Worm (Caenorhabditis elegans) whole organism, L4 larva: ENCODE data around the gene nhx-2.

ENCODE experiments used
- D1046.2 ChIP-seq: fragments of 200-800 bp; sonication (Bioruptor generic); IDR thresholded peaks from 2 replicates; pipeline ENCODE4 v1.3.6; 2022; ENCODE audit warnings: missing genetic modification characterization, missing compliant biosample characterization
- F10B5.3 ChIP-seq: sonication (generic microtip); optimal IDR thresholded peaks from 2 replicates; lab custom pipeline; 2016; ENCODE audit warnings: mild to moderate bottlenecking, missing genetic modification characterization, missing compliant biosample characterization
- F49E8.2 ChIP-seq: sonication (generic microtip); optimal IDR thresholded peaks from 2 replicates; lab custom pipeline; 2016; ENCODE audit warnings: missing compliant biosample characterization, mild to moderate bottlenecking, missing genetic modification characterization, borderline replicate concordance
- T20F7.1 ChIP-seq: fragments of 200-800 bp; sonication (Bioruptor generic); optimal IDR thresholded peaks from 2 replicates; lab custom pipeline; 2018; ENCODE audit warnings: mild to moderate bottlenecking, missing genetic modification characterization, missing compliant biosample characterization
- Y105C5A.15 ChIP-seq: fragments of 200-800 bp; sonication (Bioruptor generic); IDR thresholded peaks from 2 replicates; pipeline ENCODE4 v1.3.6; 2022; ENCODE audit warnings: missing genetic modification characterization, missing compliant biosample characterization
- Y48G9A.11 ChIP-seq: fragments of 200-800 bp; sonication (Bioruptor generic); IDR thresholded peaks from 2 replicates; pipeline ENCODE4 v1.3.6; 2022; ENCODE audit warnings: missing genetic modification reagents, missing genetic modification characterization, missing compliant biosample characterization
- Y5F2A.4 ChIP-seq: fragments of 200-800 bp; sonication (Bioruptor generic); optimal IDR thresholded peaks from 2 replicates; lab custom pipeline; 2018; ENCODE audit warnings: mild to moderate bottlenecking, missing genetic modification characterization, missing compliant biosample characterization
- ZK337.2 ChIP-seq: fragments of 200-800 bp; sonication (Bioruptor generic); IDR thresholded peaks from 2 replicates; pipeline ENCODE4 v1.3.6; 2022; ENCODE audit warnings: missing genetic modification reagents, missing genetic modification characterization, missing compliant biosample characterization
- ZK546.5 ChIP-seq, 2 experiments: sonication (generic microtip); optimal IDR thresholded peaks; 2 replicates each; lab custom pipeline; 2017; ENCODE audit warnings: missing biosample characterization in 2 of 2, missing genetic modification characterization in 2 of 2
- ama-1 ChIP-seq: fragments of 150-350 bp; optimal IDR thresholded peaks from 2 replicates; lab custom pipeline; 2014; ENCODE audit warnings: inconsistent platforms, mixed read lengths
- ceh-32 ChIP-seq: sonication (generic microtip); optimal IDR thresholded peaks from 2 replicates; lab custom pipeline; 2016; ENCODE audit warnings: mild to moderate bottlenecking, missing genetic modification characterization, missing compliant biosample characterization; ENCODE audit not compliant: poor library complexity
- cey-2 ChIP-seq: sonication (generic microtip); optimal IDR thresholded peaks from 3 replicates; lab custom pipeline; 2017; ENCODE audit warnings: missing genetic modification characterization, mild to moderate bottlenecking, missing compliant biosample characterization, antibody characterized with exemption, borderline replicate concordance; ENCODE audit not compliant: insufficient read depth
- ctbp-1 ChIP-seq: fragments of 200-800 bp; sonication (Bioruptor generic); IDR thresholded peaks from 2 replicates; pipeline ENCODE4 v1.3.6; 2022; ENCODE audit warnings: missing genetic modification reagents, missing genetic modification characterization, missing compliant biosample characterization
- dmd-6 ChIP-seq: fragments of 200-800 bp; sonication (Bioruptor generic); IDR thresholded peaks from 2 replicates; pipeline ENCODE4 v1.3.6; 2022; ENCODE audit warnings: missing genetic modification reagents, missing genetic modification characterization, missing compliant biosample characterization
- dmd-9 ChIP-seq: fragments of 200-800 bp; sonication (Bioruptor generic); IDR thresholded peaks from 2 replicates; pipeline ENCODE4 v1.3.6; 2022; ENCODE audit warnings: missing genetic modification reagents, missing genetic modification characterization, missing compliant biosample characterization
- dpl-1 ChIP-seq: fragments of 150-350 bp; optimal IDR thresholded peaks from 2 replicates; lab custom pipeline; 2014; ENCODE audit warnings: missing biosample characterization, missing genetic modification reagents, missing genetic modification characterization
- duxl-1 ChIP-seq: sonication (generic microtip); optimal IDR thresholded peaks from 2 replicates; lab custom pipeline; 2016; ENCODE audit warnings: mild to moderate bottlenecking, missing genetic modification characterization, moderate library complexity, missing compliant biosample characterization; ENCODE audit not compliant: poor library complexity
- hlh-11 ChIP-seq: fragments of 200-800 bp; sonication (Bioruptor generic); optimal IDR thresholded peaks from 2 replicates; lab custom pipeline; 2018; ENCODE audit warnings: mild to moderate bottlenecking, missing genetic modification characterization, missing compliant biosample characterization
- hmg-1.1 ChIP-seq: fragments of 200-800 bp; sonication (Bioruptor generic); IDR thresholded peaks from 2 replicates; pipeline ENCODE4 v1.3.6; 2022; ENCODE audit warnings: missing genetic modification reagents, missing genetic modification characterization, missing compliant biosample characterization
- lin-13 ChIP-seq: fragments of 150-350 bp; optimal IDR thresholded peaks from 2 replicates; lab custom pipeline; 2014; ENCODE audit warnings: missing biosample characterization, missing genetic modification reagents, missing genetic modification characterization
- lin-29 ChIP-seq: fragments of 200-800 bp; sonication (Bioruptor generic); IDR thresholded peaks from 2 replicates; pipeline ENCODE4 v1.3.6; 2022; ENCODE audit warnings: missing genetic modification reagents, missing genetic modification characterization, missing compliant biosample characterization
- lir-3 ChIP-seq: sonication (generic microtip); optimal IDR thresholded peaks from 2 replicates; lab custom pipeline; 2016; ENCODE audit warnings: mild to moderate bottlenecking, missing genetic modification characterization, missing compliant biosample characterization
- madf-5 ChIP-seq, 2 experiments: fragments of 200-800 bp; sonication (Bioruptor generic); IDR thresholded peaks; 2 replicates each; pipeline ENCODE4 v1.3.6; 2022; ENCODE audit warnings: missing compliant biosample characterization in 2 of 2, missing genetic modification characterization in 2 of 2
- madf-9 ChIP-seq: fragments of 200-800 bp; sonication (Bioruptor generic); conservative IDR thresholded peaks from 2 replicates; pipeline ENCODE4 v1.3.6; 2022; ENCODE audit warnings: missing genetic modification reagents, missing genetic modification characterization, missing compliant biosample characterization
- mdl-1 ChIP-seq, 2 experiments: fragments of 150-350 bp in 1 of 2; sonication (generic microtip) in 1 of 2; optimal IDR thresholded peaks; 2 replicates each; lab custom pipeline; 2014 to 2017; ENCODE audit warnings: missing biosample characterization in 2 of 2, missing genetic modification characterization in 2 of 2
- mes-2 ChIP-seq: sonication (generic microtip); optimal IDR thresholded peaks from 2 replicates; lab custom pipeline; 2016; ENCODE audit warnings: missing genotype, mild to moderate bottlenecking, missing genetic modification characterization, missing compliant biosample characterization; ENCODE audit not compliant: poor library complexity, severe bottlenecking
- mxl-2 ChIP-seq: fragments of 200-800 bp; sonication (Bioruptor generic); conservative IDR thresholded peaks from 2 replicates; pipeline ENCODE4 v1.3.6; 2022; ENCODE audit warnings: missing genetic modification reagents, missing genetic modification characterization, missing compliant biosample characterization
- nhr-111 ChIP-seq: fragments of 200-800 bp; sonication (Bioruptor generic); optimal IDR thresholded peaks from 2 replicates; lab custom pipeline; 2018; ENCODE audit warnings: mild to moderate bottlenecking, missing genetic modification characterization, missing compliant biosample characterization
- nhr-25 ChIP-seq: sonication (generic microtip); optimal IDR thresholded peaks from 2 replicates; lab custom pipeline; 2017; ENCODE audit warnings: missing genetic modification characterization, mild to moderate bottlenecking, missing compliant biosample characterization, antibody characterized with exemption, moderate library complexity, borderline replicate concordance; ENCODE audit not compliant: insufficient read depth
- nhr-28 ChIP-seq: fragments of 150-350 bp; optimal IDR thresholded peaks from 2 replicates; lab custom pipeline; 2014; ENCODE audit warnings: missing biosample characterization, missing genetic modification characterization
- nhr-6 ChIP-seq: fragments of 150-350 bp; optimal IDR thresholded peaks from 2 replicates; lab custom pipeline; 2014; ENCODE audit warnings: missing biosample characterization, missing genetic modification characterization
- nhr-76 ChIP-seq: fragments of 150-350 bp; optimal IDR thresholded peaks from 2 replicates; lab custom pipeline; 2014; ENCODE audit warnings: missing biosample characterization, missing genetic modification characterization
- nhr-77 ChIP-seq: fragments of 150-350 bp; optimal IDR thresholded peaks from 2 replicates; lab custom pipeline; 2014; ENCODE audit warnings: missing biosample characterization, missing genetic modification characterization
- pqm-1 ChIP-seq: sonication (generic microtip); optimal IDR thresholded peaks from 2 replicates; lab custom pipeline; 2017; ENCODE audit warnings: missing biosample characterization, missing genetic modification characterization
- rbr-2 ChIP-seq: sonication (generic microtip); optimal IDR thresholded peaks from 2 replicates; lab custom pipeline; 2016; ENCODE audit warnings: missing genotype, missing genetic modification characterization, missing compliant biosample characterization
- spr-1 ChIP-seq: sonication (generic microtip); optimal IDR thresholded peaks from 2 replicates; lab custom pipeline; 2016; ENCODE audit warnings: mild to moderate bottlenecking, missing genetic modification characterization, missing compliant biosample characterization
- tra-1 ChIP-seq: fragments of 200-800 bp; sonication (Bioruptor generic); IDR thresholded peaks from 2 replicates; pipeline ENCODE4 v1.3.6; 2022; ENCODE audit warnings: missing genetic modification reagents, missing genetic modification characterization, missing compliant biosample characterization
- unc-130 ChIP-seq: sonication (generic microtip); optimal IDR thresholded peaks from 2 replicates; lab custom pipeline; 2016; ENCODE audit warnings: missing genetic modification reagents, missing genetic modification characterization, missing compliant biosample characterization
- unc-62 ChIP-seq, 3 experiments: fragments of 150-350 bp in 1 of 3; sonication (generic microtip); optimal IDR thresholded peaks in 2 of 3; peaks in 1 of 3; 1 replicate in 1 of 3; 2 replicates in 2 of 3; lab custom pipeline; 2014 to 2017; ENCODE audit warnings: missing biosample characterization in 3 of 3, missing genetic modification characterization in 3 of 3, missing genetic modification reagents in 3 of 3, missing genotype in 1 of 3
- zfp-2 ChIP-seq: sonication (generic microtip); optimal IDR thresholded peaks from 2 replicates; lab custom pipeline; 2016; ENCODE audit warnings: mild to moderate bottlenecking, missing genetic modification characterization, missing compliant biosample characterization
- zip-11 ChIP-seq: fragments of 200-800 bp; sonication (Bioruptor generic); IDR thresholded peaks from 2 replicates; pipeline ENCODE4 v1.3.6; 2022; ENCODE audit warnings: missing genetic modification characterization, missing compliant biosample characterization
- zip-2 ChIP-seq: fragments of 150-350 bp; optimal IDR thresholded peaks from 2 replicates; lab custom pipeline; 2014; ENCODE audit warnings: missing biosample characterization, missing genetic modification characterization
- ztf-11 ChIP-seq: fragments of 150-350 bp; optimal IDR thresholded peaks from 2 replicates; lab custom pipeline; 2014; ENCODE audit warnings: missing biosample characterization, missing genetic modification characterization

nhx-2 gene

ce11 chrII:7708540-7708939, 14.8 kb upstream of the nhx-2 start, which contains the start of gene B0495.9 (continued):
- TF ChIP-seq zfp-2 (tag; lab: Kevin White, UChicago) (no peak), mxl-2 (GFP tag; lab: Robert Waterston, UW) (no peak), dpl-1 (peak; percentile 43), F49E8.2 (tag; lab: Kevin White, UChicago) (no peak), ctbp-1 (GFP tag; lab: Robert Waterston, UW) (peak; percentile 51; the same call in 1 of the 2 replicates), nhr-76 (tag; lab: Kevin White, UChicago) (no peak), mes-2 (tag; lab: Kevin White, UChicago) (peak; percentile 92), unc-62 (GFP tag; optimal IDR thresholded peaks at IDR 0.05 in 1 of 2; lab: Kevin White, UChicago) (peak in 1 of 2 experiments; percentile 21), unc-62 (tag; optimal IDR thresholded peaks at IDR 0.05; lab: Kevin White, UChicago) (no peak), dmd-9 (GFP tag; lab: Robert Waterston, UW) (0 out of 2 replicates have a peak, but pooled peaks have one; percentile 17), F10B5.3 (tag; lab: Kevin White, UChicago) (no peak), dmd-6 (GFP tag; lab: Robert Waterston, UW) (peak; percentile 33; the same call in 1 of the 2 replicates), hlh-11 (tag; lab: Kevin White, UChicago) (peak; percentile 43), ZK546.5 (tag; optimal IDR thresholded peaks at IDR 0.05; lab: Kevin White, UChicago) (no peak), unc-130 (GFP tag; lab: Kevin White, UChicago) (peak; percentile 65), lin-13 (no peak), zip-2 (no peak), ama-1 (no peak), tra-1 (GFP tag; lab: Robert Waterston, UW) (0 out of 2 replicates have a peak, but pooled peaks have one; percentile 19), nhr-28 (tag; lab: Kevin White, UChicago) (peak; percentile 28), T20F7.1 (GFP tag; lab: Kevin White, UChicago) (no peak), rbr-2 (tag; lab: Kevin White, UChicago) (peak; percentile 37), madf-5 (GFP tag; IDR thresholded peaks at IDR 0.05; lab: Robert Waterston, UW) (no peak), ztf-11 (tag; lab: Kevin White, UChicago) (no peak), mdl-1 (tag; optimal IDR thresholded peaks at IDR 0.05; lab: Kevin White, UChicago) (no peak), hmg-1.1 (GFP tag; lab: Robert Waterston, UW) (peak; percentile 61; the same call in 1 of the 2 replicates), Y5F2A.4 (no peak), ceh-32 (tag; lab: Kevin White, UChicago) (no peak), nhr-25 (no peak), zip-11 (GFP tag; lab: Robert Waterston, UW) (no peak), nhr-6 (tag; lab: Kevin White, UChicago) (peak; percentile 21), spr-1 (tag; lab: Kevin White, UChicago) (peak; percentile 48), Y105C5A.15 (GFP tag; lab: Robert Waterston, UW) (no peak), lin-29 (no peak), duxl-1 (tag; lab: Kevin White, UChicago) (no peak), nhr-77 (no peak), lir-3 (tag; lab: Kevin White, UChicago) (no peak), Y48G9A.11 (GFP tag; lab: Robert Waterston, UW) (no peak)

ce11 chrII:7707383-7707782, 13.6 kb upstream of the nhx-2 start, which contains the start of gene luc-7L:
luc-7L (minus strand) TSS chrII:7707483.
- TF ChIP-seq zip-2 = no peak
- no peak for TF ChIP-seq nhr-25
- TF ChIP-seq nhr-77 = no peak
- no peak for TF ChIP-seq nhr-28 (tag; lab: Kevin White, UChicago)
- TF ChIP-seq ZK337.2 (GFP tag; lab: Robert Waterston, UW) = no peak
- TF ChIP-seq nhr-111 (GFP tag; lab: Kevin White, UChicago) = no peak
- no peak for TF ChIP-seq pqm-1 (tag; lab: Kevin White, UChicago)
- no peak for TF ChIP-seq madf-9 (GFP tag; lab: Robert Waterston, UW)
- no peak for TF ChIP-seq cey-2
- TF ChIP-seq D1046.2 (GFP tag; lab: Robert Waterston, UW) = no peak
